Worm (Caenorhabditis elegans) whole organism, L1 larva: Measurements from ENCODE around the gene C09G1.2.
A peak's percentile ranks its signal among the peaks of the same experiment; 100 is the strongest.

Experiments used
- aha-1 ChIP-seq: fragments of 150-350 bp; optimal IDR thresholded peaks from 2 replicates; lab custom pipeline; 2014; ENCODE audit warnings: missing biosample characterization, missing genetic modification characterization
- ama-1 ChIP-seq: fragments of 150-350 bp; optimal IDR thresholded peaks from 2 replicates; lab custom pipeline; 2014
- blmp-1 ChIP-seq: fragments of 150-350 bp; optimal IDR thresholded peaks from 2 replicates; lab custom pipeline; 2014; ENCODE audit warnings: missing biosample characterization, missing genetic modification characterization
- ces-1 ChIP-seq: fragments of 150-350 bp; optimal IDR thresholded peaks from 2 replicates; lab custom pipeline; 2014; ENCODE audit warnings: missing biosample characterization, missing genetic modification reagents, missing genetic modification characterization
- efl-1 ChIP-seq, 4 experiments: fragments of 150-350 bp; optimal IDR thresholded peaks in 3 of 4; peaks in 1 of 4; 1 replicate in 1 of 4; 2 replicates in 3 of 4; lab custom pipeline; 2014; ENCODE audit warnings: missing biosample characterization in 2 of 4, missing genetic modification characterization in 2 of 4, missing genetic modification reagents in 2 of 4
- egl-13 ChIP-seq: sonication (generic microtip); optimal IDR thresholded peaks from 2 replicates; lab custom pipeline; 2016; ENCODE audit warnings: missing genotype, missing genetic modification reagents, missing genetic modification characterization, missing compliant biosample characterization
- elt-2 ChIP-seq: sonication (generic microtip); optimal IDR thresholded peaks from 2 replicates; lab custom pipeline; 2016; ENCODE audit warnings: missing genetic modification characterization, mild to moderate bottlenecking, inconsistent platforms, missing compliant biosample characterization, missing genetic modification reagents
- elt-3 ChIP-seq, 6 experiments: fragments of 150-350 bp in 1 of 6; sonication (generic microtip); optimal IDR thresholded peaks; 2 replicates each; lab custom pipeline; 2017 to 2018; ENCODE audit warnings: missing biosample characterization in 6 of 6, missing genetic modification characterization in 6 of 6, inconsistent platforms in 1 of 6
- ets-5 ChIP-seq: fragments of 200-800 bp; sonication (Bioruptor generic); IDR thresholded peaks from 2 replicates; pipeline ENCODE4 v1.3.6; 2022; ENCODE audit warnings: missing genetic modification characterization, missing compliant biosample characterization
- fkh-4 ChIP-seq: sonication (generic microtip); optimal IDR thresholded peaks from 2 replicates; lab custom pipeline; 2016; ENCODE audit warnings: missing compliant biosample characterization, missing genetic modification characterization, borderline replicate concordance
- fkh-8 ChIP-seq: sonication (generic microtip); optimal IDR thresholded peaks from 2 replicates; lab custom pipeline; 2016; ENCODE audit warnings: mild to moderate bottlenecking, missing genetic modification characterization, missing compliant biosample characterization
- grh-1 ChIP-seq: fragments of 200-800 bp; sonication (Bioruptor generic); IDR thresholded peaks from 2 replicates; pipeline ENCODE4 v1.3.6; 2022; ENCODE audit warnings: missing genetic modification reagents, missing genetic modification characterization, missing compliant biosample characterization
- hlh-4 ChIP-seq: sonication (generic microtip); optimal IDR thresholded peaks from 2 replicates; lab custom pipeline; 2016; ENCODE audit warnings: mild to moderate bottlenecking, missing genetic modification characterization, missing compliant biosample characterization
- hpl-2 ChIP-seq: fragments of 150-350 bp; optimal IDR thresholded peaks from 2 replicates; lab custom pipeline; 2014; ENCODE audit warnings: missing biosample characterization, missing genetic modification reagents, missing genetic modification characterization
- isw-1 ChIP-seq: fragments of 200-800 bp; sonication (Bioruptor generic); IDR thresholded peaks from 2 replicates; pipeline ENCODE4 v1.3.6; 2022; ENCODE audit warnings: missing genetic modification characterization, missing compliant biosample characterization
- jun-1 ChIP-seq: fragments of 150-350 bp; optimal IDR thresholded peaks from 2 replicates; lab custom pipeline; 2014; ENCODE audit warnings: missing biosample characterization, missing genetic modification reagents, missing genetic modification characterization
- lin-35 ChIP-seq, 2 experiments: fragments of 150-350 bp; optimal IDR thresholded peaks; 2 replicates each; lab custom pipeline; 2014; ENCODE audit warnings: missing biosample characterization in 2 of 2, missing genetic modification characterization in 2 of 2, missing genetic modification reagents in 2 of 2
- mab-9 ChIP-seq: fragments of 200-800 bp; sonication (Bioruptor generic); IDR thresholded peaks from 2 replicates; pipeline ENCODE4 v1.3.6; 2022; ENCODE audit warnings: missing genetic modification reagents, missing genetic modification characterization, missing compliant biosample characterization
- mdl-1 ChIP-seq, 2 experiments: fragments of 150-350 bp; optimal IDR thresholded peaks; 2 replicates each; lab custom pipeline; 2014 to 2017; ENCODE audit warnings: missing biosample characterization in 2 of 2, missing genetic modification characterization in 2 of 2, inconsistent platforms in 1 of 2
- mep-1 ChIP-seq: fragments of 150-350 bp; optimal IDR thresholded peaks from 2 replicates; lab custom pipeline; 2014; ENCODE audit warnings: missing biosample characterization, missing genetic modification characterization
- nhr-12 ChIP-seq: sonication (generic microtip); optimal IDR thresholded peaks from 2 replicates; lab custom pipeline; 2017; ENCODE audit warnings: missing biosample characterization, missing genetic modification characterization
- nhr-19 ChIP-seq: fragments of 200-800 bp; sonication (Bioruptor generic); conservative IDR thresholded peaks from 2 replicates; pipeline ENCODE4 v1.3.6; 2022; ENCODE audit warnings: missing genetic modification characterization, missing compliant biosample characterization
- nhr-20 ChIP-seq: sonication (generic microtip); optimal IDR thresholded peaks from 2 replicates; lab custom pipeline; 2016; ENCODE audit warnings: mild to moderate bottlenecking, missing genetic modification characterization, missing compliant biosample characterization
- nhr-28 ChIP-seq: fragments of 150-350 bp; optimal IDR thresholded peaks from 2 replicates; lab custom pipeline; 2014; ENCODE audit warnings: missing biosample characterization, missing genetic modification characterization
- nhr-76 ChIP-seq: sonication (generic microtip); optimal IDR thresholded peaks from 2 replicates; lab custom pipeline; 2017; ENCODE audit warnings: missing biosample characterization, missing genetic modification characterization
- nhr-84 ChIP-seq: sonication (generic microtip); optimal IDR thresholded peaks from 2 replicates; lab custom pipeline; 2017; ENCODE audit warnings: missing biosample characterization, missing genetic modification characterization
- nhr-85 ChIP-seq: sonication (generic microtip); peaks from one replicate; lab custom pipeline; 2016; ENCODE audit warnings: missing genetic modification characterization, inconsistent platforms, missing compliant biosample characterization
- pag-3 ChIP-seq: sonication (generic microtip); optimal IDR thresholded peaks from 2 replicates; lab custom pipeline; 2017; ENCODE audit warnings: missing genetic modification characterization, mild to moderate bottlenecking, missing compliant biosample characterization, antibody characterized with exemption, borderline replicate concordance; ENCODE audit not compliant: insufficient read depth
- pax-3 ChIP-seq: fragments of 200-800 bp; sonication (Bioruptor generic); optimal IDR thresholded peaks from 2 replicates; lab custom pipeline; 2018; ENCODE audit warnings: mild to moderate bottlenecking, missing genetic modification characterization, moderate library complexity, missing compliant biosample characterization
- pqm-1 ChIP-seq: sonication (generic microtip); optimal IDR thresholded peaks from 3 replicates; lab custom pipeline; 2017; ENCODE audit warnings: missing biosample characterization, missing genetic modification characterization
- rnt-1 ChIP-seq: sonication (generic microtip); optimal IDR thresholded peaks from 2 replicates; lab custom pipeline; 2016; ENCODE audit warnings: mild to moderate bottlenecking, missing genetic modification characterization, moderate library complexity, missing compliant biosample characterization
- sox-4 ChIP-seq: sonication (generic microtip); optimal IDR thresholded peaks from 2 replicates; lab custom pipeline; 2016; ENCODE audit warnings: missing genetic modification characterization, missing compliant biosample characterization
- sptf-1 ChIP-seq: fragments of 150-350 bp; optimal IDR thresholded peaks from 2 replicates; lab custom pipeline; 2014; ENCODE audit warnings: missing biosample characterization, missing genetic modification characterization
- xbp-1 ChIP-seq: sonication (generic microtip); optimal IDR thresholded peaks from 2 replicates; lab custom pipeline; 2016; ENCODE audit warnings: missing genetic modification characterization, missing compliant biosample characterization
- zag-1 ChIP-seq: fragments of 150-350 bp; optimal IDR thresholded peaks from 2 replicates; lab custom pipeline; 2014; ENCODE audit warnings: missing biosample characterization, missing genetic modification characterization
- ztf-4 ChIP-seq: fragments of 150-350 bp; optimal IDR thresholded peaks from 2 replicates; lab custom pipeline; 2014; ENCODE audit warnings: missing biosample characterization, missing genetic modification characterization

C09G1.2 gene

DNA sequence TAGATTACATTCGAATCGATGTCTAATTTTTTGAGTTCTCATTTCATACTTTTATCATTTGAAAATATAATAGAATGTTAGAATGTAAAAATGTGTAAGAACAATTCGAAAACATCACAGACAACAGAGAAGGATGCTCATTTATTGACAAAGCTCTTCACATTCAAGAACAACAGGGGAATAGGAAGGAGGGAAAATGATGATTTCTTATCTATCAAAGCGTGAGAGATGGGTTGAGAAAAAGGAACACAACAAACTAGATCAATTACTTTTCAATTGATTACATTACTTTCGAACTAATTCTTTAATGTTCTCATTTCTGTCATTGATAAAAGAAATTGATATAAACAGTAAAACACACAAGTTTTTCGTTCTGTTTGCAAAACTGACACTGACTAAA lies 34.3 kb upstream of the C09G1.2 start, which contains the start of the genes VB0395L.1 and nhx-1:
Gene VB0395L.1, minus strand, starts transcription at position 186 of the 400 bp plus-strand sequence.
Gene nhx-1, plus strand, starts transcription at position 326 of the 400 bp plus-strand sequence.
- no peak for TF ChIP-seq hlh-4 (tag; lab: Kevin White, UChicago)
- TF ChIP-seq pag-3 (tag; lab: Kevin White, UChicago), result no peak
- no peak for TF ChIP-seq fkh-4 (tag; lab: Kevin White, UChicago)
- no peak for TF ChIP-seq fkh-8 (tag; lab: Kevin White, UChicago)
- TF ChIP-seq nhr-76 (tag; lab: Kevin White, UChicago), result no peak
- TF ChIP-seq nhr-85 (tag; lab: Kevin White, UChicago), result no peak

DNA sequence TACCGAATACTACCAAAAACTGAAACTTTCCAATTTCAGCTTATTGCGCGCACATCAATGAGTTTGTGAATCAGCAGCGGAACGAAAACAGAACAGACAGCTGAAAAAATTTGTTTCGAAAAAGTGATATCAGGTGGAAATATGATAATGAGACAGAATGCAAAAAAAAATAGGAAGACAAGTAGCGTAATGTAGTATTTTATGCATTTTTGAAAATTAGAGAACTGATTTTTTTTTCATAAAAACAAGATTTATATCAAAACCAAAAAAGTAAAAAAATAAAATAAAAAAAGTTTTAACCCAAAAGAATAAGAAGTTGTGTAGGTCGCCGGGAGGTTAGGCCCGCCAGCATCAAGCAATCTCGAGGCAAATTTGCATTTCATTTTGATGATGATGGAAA lies 24.0 kb upstream of the C09G1.2 start, which contains the start of gene C09G1.4:
Gene C09G1.4, minus strand, starts transcription at position 101 of the 400 bp plus-strand sequence.
- TF ChIP-seq sox-4 (tag; lab: Kevin White, UChicago), result no peak
- no peak for TF ChIP-seq sptf-1 (tag; lab: Kevin White, UChicago)
- TF ChIP-seq nhr-85 (tag; lab: Kevin White, UChicago), result no peak
- TF ChIP-seq hpl-2 (GFP tag; lab: Kevin White, UChicago), result no peak
- no peak for TF ChIP-seq elt-2 (tag; lab: Kevin White, UChicago)
- TF ChIP-seq jun-1 (tag; lab: Kevin White, UChicago), result no peak
- TF ChIP-seq egl-13 (tag; lab: Kevin White, UChicago), result no peak
- TF ChIP-seq ztf-4, result no peak

DNA sequence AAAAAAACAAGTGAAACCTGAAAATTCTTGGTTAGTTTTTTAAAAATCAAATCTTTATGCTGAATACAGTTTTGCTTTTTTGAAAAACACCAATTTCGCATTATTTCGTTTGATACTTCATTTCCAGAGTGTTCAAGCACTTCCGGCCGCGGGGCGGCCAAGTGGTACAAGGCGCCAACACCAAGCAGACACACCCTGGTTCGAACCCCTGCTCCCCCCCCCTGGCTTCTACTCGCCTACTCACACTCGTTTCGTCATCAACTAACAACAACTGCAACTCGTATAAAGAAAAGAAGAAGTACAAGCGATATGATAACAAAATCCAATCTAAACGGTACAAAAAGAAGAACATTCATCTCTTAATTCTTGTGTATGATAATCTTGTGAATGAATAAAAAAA lies 20.3 kb upstream of the C09G1.2 start:
- TF ChIP-seq lin-35 (GFP tag; optimal IDR thresholded peaks at IDR 0.05; lab: Kevin White, UChicago) (no peak), pag-3 (tag; lab: Kevin White, UChicago) (no peak), rnt-1 (tag; lab: Kevin White, UChicago) (no peak), ets-5 (GFP tag; lab: Robert Waterston, UW) (no peak), grh-1 (no peak), nhr-19 (GFP tag; lab: Robert Waterston, UW) (no peak), isw-1 (GFP tag; lab: Robert Waterston, UW) (no peak), nhr-84 (tag; lab: Kevin White, UChicago) (no peak)
- TF ChIP-seq, all 84 proteins: peak for 0

DNA sequence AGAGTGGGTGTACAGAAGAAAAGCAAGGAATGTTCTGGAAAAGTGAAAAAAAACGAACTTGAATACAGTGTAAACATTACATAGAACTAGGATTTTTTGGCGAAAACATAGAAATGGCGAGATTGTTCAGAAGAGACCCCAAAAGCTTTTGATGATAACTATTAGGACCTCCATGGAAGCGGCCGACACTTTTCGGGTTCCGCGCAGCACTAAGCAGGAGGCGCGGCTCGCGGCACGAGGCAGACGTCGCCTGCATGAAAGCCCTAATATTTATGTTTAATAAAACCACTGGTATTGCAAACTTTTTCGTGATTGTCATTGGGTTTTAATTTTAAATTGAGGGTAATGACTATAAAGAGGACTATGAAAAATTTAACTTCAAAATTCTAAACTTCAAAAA lies 15.4 kb upstream of the C09G1.2 start:
- TF ChIP-seq efl-1 (optimal IDR thresholded peaks at IDR 0.05; lab: Kevin White, UChicago), result no peak
- TF ChIP-seq efl-1 (GFP tag; optimal IDR thresholded peaks at IDR 0.05 in 1 of 2; lab: Kevin White, UChicago), result peak in 1 of 2 experiments; percentile 28
- no peak for TF ChIP-seq elt-3 (tag; optimal IDR thresholded peaks at IDR 0.05; lab: Kevin White, UChicago)
- TF ChIP-seq, all 84 proteins: peak for 1

DNA sequence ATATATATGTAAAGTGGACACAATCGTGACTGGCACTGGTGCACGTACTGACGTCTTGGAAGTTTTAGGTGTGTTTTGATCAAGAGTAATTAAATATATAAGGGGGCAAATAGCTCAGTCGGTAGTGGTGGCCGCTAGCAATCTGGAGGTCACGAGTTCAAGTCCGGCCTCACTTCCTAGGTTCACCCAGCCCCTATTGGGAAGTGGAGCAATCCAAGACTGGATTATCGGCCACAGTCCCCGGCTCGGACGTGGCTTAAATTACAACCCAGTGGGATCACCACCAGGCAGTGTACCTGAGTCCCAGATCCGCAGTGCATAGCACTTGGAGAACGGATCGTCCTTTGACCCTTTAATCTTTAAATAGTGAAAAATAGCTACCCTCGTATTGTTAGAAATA lies 14.6 kb upstream of the C09G1.2 start:
- TF ChIP-seq pqm-1 (tag; lab: Kevin White, UChicago) (no peak), mab-9 (GFP tag; lab: Robert Waterston, UW) (no peak), ces-1 (no peak), blmp-1 (no peak), mep-1 (no peak), isw-1 (GFP tag; lab: Robert Waterston, UW) (no peak), sptf-1 (tag; lab: Kevin White, UChicago) (no peak), pax-3 (tag; lab: Kevin White, UChicago) (no peak), mdl-1 (tag; optimal IDR thresholded peaks at IDR 0.05; lab: Kevin White, UChicago) (no peak), ama-1 (no peak), zag-1 (tag; lab: Kevin White, UChicago) (no peak), nhr-20 (tag; lab: Kevin White, UChicago) (no peak), nhr-12 (tag; lab: Kevin White, UChicago) (no peak), nhr-85 (tag; lab: Kevin White, UChicago) (no peak), aha-1 (tag; lab: Kevin White, UChicago) (no peak), nhr-28 (tag; lab: Kevin White, UChicago) (no peak), xbp-1 (tag; lab: Kevin White, UChicago) (no peak)
- TF ChIP-seq, all 84 proteins: peak for 0
